Fruit fly (Drosophila melanogaster) whole organism, embryonic: Measurements from ENCODE around the gene sno.

ENCODE experiments used
- ATbp ChIP-seq: fragments of 200-800 bp; sonication (Bioruptor generic); optimal IDR thresholded peaks from 2 replicates; lab custom pipeline; 2017; ENCODE audit warnings: missing biosample characterization, mild to moderate bottlenecking, missing genetic modification characterization, missing genetic modification reagents
- Abd-B ChIP-seq: fragments of 200-800 bp; sonication (Bioruptor generic); optimal IDR thresholded peaks from 2 replicates; lab custom pipeline; 2018; ENCODE audit warnings: missing biosample characterization, mild to moderate bottlenecking, missing genetic modification characterization, moderate library complexity
- B-H2 ChIP-seq: fragments of 200-800 bp; sonication (Bioruptor generic); optimal IDR thresholded peaks from 2 replicates; lab custom pipeline; 2018; ENCODE audit warnings: missing biosample characterization, mild to moderate bottlenecking, missing genetic modification characterization
- C15 ChIP-seq: fragments of 200-800 bp; sonication (Bioruptor generic); IDR thresholded peaks from 3 replicates; pipeline ENCODE4 v1.3.6; 2022; ENCODE audit warnings: missing biosample characterization, missing genetic modification characterization
- CG10209 ChIP-seq: fragments of 200-800 bp; sonication (Bioruptor generic); optimal IDR thresholded peaks from 3 replicates; lab custom pipeline; 2017; ENCODE audit warnings: missing biosample characterization, mild to moderate bottlenecking, missing genetic modification characterization, missing genetic modification reagents
- CG10462 ChIP-seq: fragments of 200-800 bp; sonication (Bioruptor generic); optimal IDR thresholded peaks from 2 replicates; lab custom pipeline; 2016; ENCODE audit warnings: missing biosample characterization, missing genetic modification characterization
- CG10959 ChIP-seq: fragments of 200-800 bp; sonication (Bioruptor generic); IDR thresholded peaks from 2 replicates; pipeline ENCODE4 v1.3.6; 2022; ENCODE audit warnings: missing biosample characterization, missing genetic modification characterization
- CG11398 ChIP-seq: fragments of 200-800 bp; sonication (Bioruptor generic); optimal IDR thresholded peaks from 2 replicates; lab custom pipeline; 2016; ENCODE audit warnings: missing biosample characterization, missing genetic modification characterization
- CG11723 ChIP-seq: fragments of 200-800 bp; sonication (Bioruptor generic); optimal IDR thresholded peaks from 2 replicates; lab custom pipeline; 2017; ENCODE audit warnings: missing biosample characterization, mild to moderate bottlenecking, missing genetic modification characterization
- CG12071 ChIP-seq: fragments of 200-800 bp; sonication (Bioruptor generic); optimal IDR thresholded peaks from 3 replicates; lab custom pipeline; 2018; ENCODE audit warnings: missing biosample characterization, mild to moderate bottlenecking, missing genetic modification characterization
- CG12104 ChIP-seq: fragments of 200-800 bp; sonication (Bioruptor generic); optimal IDR thresholded peaks from 3 replicates; lab custom pipeline; 2016; ENCODE audit warnings: missing biosample characterization, missing genetic modification characterization
- CG12659 ChIP-seq: fragments of 200-800 bp; sonication (Bioruptor generic); optimal IDR thresholded peaks from 3 replicates; lab custom pipeline; 2017; ENCODE audit warnings: mild to moderate bottlenecking, missing biosample characterization, missing genetic modification reagents, missing genetic modification characterization
- CG17186 ChIP-seq: fragments of 200-800 bp; sonication (Bioruptor generic); optimal IDR thresholded peaks from 3 replicates; lab custom pipeline; 2017; ENCODE audit warnings: missing biosample characterization, missing genetic modification reagents, missing genetic modification characterization
- CG17612 ChIP-seq: fragments of 200-800 bp; sonication (Bioruptor generic); IDR thresholded peaks from 2 replicates; pipeline ENCODE4 v1.3.6; 2022; ENCODE audit warnings: missing biosample characterization, missing genetic modification characterization
- CG2712 ChIP-seq: fragments of 200-800 bp; optimal IDR thresholded peaks from 3 replicates; lab custom pipeline; 2019; ENCODE audit warnings: missing biosample characterization, mild to moderate bottlenecking, missing genetic modification characterization, moderate library complexity
- CG31365 ChIP-seq: fragments of 200-800 bp; sonication (Bioruptor generic); optimal IDR thresholded peaks from 2 replicates; lab custom pipeline; 2018; ENCODE audit warnings: missing biosample characterization, mild to moderate bottlenecking, missing genetic modification characterization
- CG32532 ChIP-seq: fragments of 200-800 bp; sonication (Bioruptor generic); IDR thresholded peaks from 2 replicates; pipeline ENCODE4 v1.3.6; 2022; ENCODE audit warnings: missing biosample characterization, missing genetic modification characterization
- CG3281 ChIP-seq: fragments of 200-800 bp; sonication (Bioruptor generic); optimal IDR thresholded peaks from 3 replicates; lab custom pipeline; 2017; ENCODE audit warnings: missing biosample characterization, mild to moderate bottlenecking, missing genetic modification characterization
- CG5953 ChIP-seq: fragments of 200-800 bp; sonication (Bioruptor generic); IDR thresholded peaks from 2 replicates; pipeline ENCODE4 v1.3.6; 2022; ENCODE audit warnings: missing biosample characterization, missing genetic modification characterization
- CG6683 ChIP-seq: fragments of 200-800 bp; sonication (Bioruptor generic); optimal IDR thresholded peaks from 2 replicates; lab custom pipeline; 2017; ENCODE audit warnings: missing biosample characterization, mild to moderate bottlenecking, missing genetic modification characterization, missing genetic modification reagents
- CG7271 ChIP-seq: fragments of 200-800 bp; sonication (Bioruptor generic); optimal IDR thresholded peaks from 2 replicates; lab custom pipeline; 2018; ENCODE audit warnings: missing biosample characterization, mild to moderate bottlenecking, missing genetic modification characterization, moderate library complexity
- CG7556 ChIP-seq: fragments of 200-800 bp; sonication (Bioruptor generic); optimal IDR thresholded peaks from 2 replicates; lab custom pipeline; 2017; ENCODE audit warnings: missing biosample characterization, mild to moderate bottlenecking, missing genetic modification characterization
- D19B ChIP-seq: fragments of 200-800 bp; sonication (Bioruptor generic); optimal IDR thresholded peaks from 2 replicates; lab custom pipeline; 2017; ENCODE audit warnings: missing biosample characterization, mild to moderate bottlenecking, missing genetic modification characterization
- Dad ChIP-seq: fragments of 200-800 bp; sonication (Bioruptor generic); optimal IDR thresholded peaks from 3 replicates; lab custom pipeline; 2016; ENCODE audit warnings: missing biosample characterization, missing genetic modification characterization
- Dip2 ChIP-seq: fragments of 200-800 bp; sonication (Bioruptor generic); IDR thresholded peaks from 2 replicates; pipeline ENCODE4 v1.3.6; 2022; ENCODE audit warnings: missing biosample characterization, missing genetic modification characterization
- Doc2 ChIP-seq: fragments of 200-800 bp; sonication (Bioruptor generic); IDR thresholded peaks from 2 replicates; pipeline ENCODE4 v1.3.6; 2022; ENCODE audit warnings: missing biosample characterization, missing genetic modification characterization
- Dp ChIP-seq: fragments of 200-800 bp; sonication (Bioruptor generic); optimal IDR thresholded peaks from 2 replicates; lab custom pipeline; 2018; ENCODE audit warnings: missing biosample characterization, mild to moderate bottlenecking, missing genetic modification characterization, moderate library complexity
- Drgx ChIP-seq: fragments of 200-800 bp; sonication (Bioruptor generic); IDR thresholded peaks from 2 replicates; pipeline ENCODE4 v1.3.6; 2022; ENCODE audit warnings: missing biosample characterization, missing genetic modification characterization
- Eip74EF ChIP-seq, 2 experiments: fragments of 200-800 bp in 1 of 2; fragments of >200 bp in 1 of 2; sonication (Bioruptor generic) in 1 of 2; optimal IDR thresholded peaks; 2 replicates each; lab custom pipeline; 2017 to 2019; ENCODE audit warnings: missing biosample characterization in 2 of 2, missing genetic modification characterization in 2 of 2, mild to moderate bottlenecking in 1 of 2, moderate library complexity in 1 of 2
- Ets65A ChIP-seq: fragments of 200-800 bp; sonication (Bioruptor generic); peaks from one replicate; lab custom pipeline; 2016; ENCODE audit warnings: missing biosample characterization, missing genetic modification characterization
- Gsc ChIP-seq: fragments of 200-800 bp; sonication (Bioruptor generic); IDR thresholded peaks from 2 replicates; pipeline ENCODE4 v1.3.6; 2022; ENCODE audit warnings: missing biosample characterization, missing genetic modification characterization
- Gug ChIP-seq: fragments of 200-800 bp; sonication (Bioruptor generic); IDR thresholded peaks from 4 replicates; pipeline ENCODE4 v1.3.6; 2022; ENCODE audit warnings: missing biosample characterization, missing genetic modification characterization
- H2.0 ChIP-seq: fragments of 200-800 bp; sonication (Bioruptor generic); IDR thresholded peaks from 2 replicates; pipeline ENCODE4 v1.3.6; 2022; ENCODE audit warnings: missing biosample characterization, missing genetic modification characterization
- Jarid2 ChIP-seq: fragments of 200-800 bp; sonication (Bioruptor generic); optimal IDR thresholded peaks from 3 replicates; lab custom pipeline; 2017; ENCODE audit warnings: mild to moderate bottlenecking, missing biosample characterization, missing genetic modification reagents, missing genetic modification characterization
- Lhr ChIP-seq: fragments of 200-800 bp; sonication (Bioruptor generic); optimal IDR thresholded peaks from 3 replicates; lab custom pipeline; 2017; ENCODE audit warnings: mild to moderate bottlenecking, missing biosample characterization, missing genetic modification reagents, missing genetic modification characterization
- Mes4 ChIP-seq: fragments of 200-800 bp; sonication (Bioruptor generic); optimal IDR thresholded peaks from 2 replicates; lab custom pipeline; 2016; ENCODE audit warnings: missing biosample characterization, missing genetic modification characterization
- Pdp1 ChIP-seq, 2 experiments: fragments of 200-800 bp; sonication (Bioruptor generic); optimal IDR thresholded peaks; 3 replicates each; lab custom pipeline; 2016; ENCODE audit warnings: missing biosample characterization in 2 of 2, missing genetic modification characterization in 2 of 2, mild to moderate bottlenecking in 1 of 2, moderate library complexity in 1 of 2
- Rx ChIP-seq: fragments of 200-800 bp; sonication (Bioruptor generic); IDR thresholded peaks from 2 replicates; pipeline ENCODE4 v1.3.6; 2022; ENCODE audit warnings: missing biosample characterization, missing genetic modification characterization
- Sry-β ChIP-seq: fragments of 200-800 bp; sonication (Bioruptor generic); optimal IDR thresholded peaks from 2 replicates; lab custom pipeline; 2018; ENCODE audit warnings: missing biosample characterization, mild to moderate bottlenecking, missing genetic modification characterization, moderate library complexity
- crp ChIP-seq, 2 experiments: fragments of 200-800 bp; sonication (Bioruptor generic); optimal IDR thresholded peaks; 2 replicates in 1 of 2; 3 replicates in 1 of 2; lab custom pipeline; 2017; ENCODE audit warnings: missing biosample characterization in 2 of 2, missing genetic modification characterization in 2 of 2, mild to moderate bottlenecking in 1 of 2, moderate library complexity in 1 of 2
- dan ChIP-seq: fragments of 200-800 bp; sonication (Bioruptor generic); IDR thresholded peaks from 2 replicates; pipeline ENCODE4 v1.3.6; 2022; ENCODE audit warnings: missing biosample characterization, missing genetic modification characterization
- dmrt99B ChIP-seq: fragments of 200-800 bp; sonication (Bioruptor generic); optimal IDR thresholded peaks from 2 replicates; lab custom pipeline; 2018; ENCODE audit warnings: missing biosample characterization, mild to moderate bottlenecking, missing genetic modification characterization, moderate library complexity
- dysf ChIP-seq: fragments of 200-800 bp; sonication (Bioruptor generic); IDR thresholded peaks from 3 replicates; pipeline ENCODE4 v1.3.6; 2022; ENCODE audit warnings: missing biosample characterization, missing genetic modification characterization
- ftz-f1 ChIP-seq: fragments of 200-800 bp; sonication (Bioruptor generic); optimal IDR thresholded peaks from 2 replicates; lab custom pipeline; 2016; ENCODE audit warnings: missing biosample characterization, missing genetic modification characterization
- hth ChIP-seq: fragments of >200 bp; optimal IDR thresholded peaks from 2 replicates; lab custom pipeline; 2017; ENCODE audit warnings: inconsistent platforms
- mirr ChIP-seq: fragments of 200-800 bp; sonication (Bioruptor generic); optimal IDR thresholded peaks from 3 replicates; lab custom pipeline; 2018; ENCODE audit warnings: missing biosample characterization, mild to moderate bottlenecking, missing genetic modification characterization
- row ChIP-seq: fragments of 200-800 bp; sonication (Bioruptor generic); IDR thresholded peaks from 3 replicates; pipeline ENCODE4 v1.3.6; 2022; ENCODE audit warnings: missing biosample characterization, missing genetic modification characterization
- scrt ChIP-seq: fragments of 200-800 bp; sonication (Bioruptor generic); optimal IDR thresholded peaks from 2 replicates; lab custom pipeline; 2018; ENCODE audit warnings: missing biosample characterization, mild to moderate bottlenecking, missing genetic modification characterization, moderate library complexity
- ttk ChIP-seq: fragments of 200-800 bp; sonication (Bioruptor generic); IDR thresholded peaks from 2 replicates; pipeline ENCODE4 v2.1.2; 2022; ENCODE audit warnings: missing biosample characterization, missing genetic modification characterization
- usp ChIP-seq: fragments of >200 bp; optimal IDR thresholded peaks from 2 replicates; lab custom pipeline; 2017; ENCODE audit warnings: missing biosample characterization, missing genetic modification characterization
- zf30C ChIP-seq: fragments of 200-800 bp; sonication (Bioruptor generic); optimal IDR thresholded peaks from 3 replicates; lab custom pipeline; 2018; ENCODE audit warnings: missing biosample characterization, mild to moderate bottlenecking, missing genetic modification characterization
- zfh1 ChIP-seq: fragments of 200-800 bp; sonication (Bioruptor generic); IDR thresholded peaks from 3 replicates; pipeline ENCODE4 v1.3.6; 2022; ENCODE audit warnings: missing biosample characterization, missing genetic modification characterization

sno gene

dm6 chrX:13256967-13257366 is 45.5 kb upstream of the sno start (continued):
- TF ChIP-seq Gug (GFP tag; lab: Robert Waterston, UW) (no peak), Gsc (GFP tag; lab: Robert Waterston, UW) (no peak), CG17612 (GFP tag; lab: Robert Waterston, UW) (no peak), scrt (GFP tag; lab: Kevin White, UChicago) (peak; percentile 64), Pdp1 (GFP tag; optimal IDR thresholded peaks at IDR 0.05; lab: Kevin White, UChicago) (peak in 1 of 2 experiments; percentile 98), usp (GFP tag; lab: Kevin White, UChicago) (no peak), dmrt99B (tag; lab: Kevin White, UChicago) (no peak), ttk (GFP tag; lab: Robert Waterston, UW) (no peak), CG7556 (GFP tag; lab: Kevin White, UChicago) (no peak), crp (GFP tag; optimal IDR thresholded peaks at IDR 0.05; lab: Kevin White, UChicago) (no peak), zfh1 (GFP tag; lab: Robert Waterston, UW) (no peak), CG10959 (GFP tag; lab: Robert Waterston, UW) (no peak), CG11723 (GFP tag; lab: Kevin White, UChicago) (no peak), row (GFP tag; lab: Robert Waterston, UW) (no peak), Mes4 (GFP tag; lab: Kevin White, UChicago) (no peak), B-H2 (peak; percentile 46), Dip2 (no peak), CG32532 (GFP tag; lab: Robert Waterston, UW) (peak; percentile 24; the same call in 1 of the 2 replicates), CG12104 (no peak), CG17186 (GFP tag; lab: Kevin White, UChicago) (no peak), CG2712 (tag; lab: Kevin White, UChicago) (no peak), CG11398 (no peak), CG5953 (GFP tag; lab: Robert Waterston, UW) (no peak), Sry-β (no peak), CG31365 (tag; lab: Kevin White, UChicago) (peak; percentile 99), dan (GFP tag; lab: Robert Waterston, UW) (no peak), Doc2 (no peak), ftz-f1 (no peak), Abd-B (no peak), Eip74EF (GFP tag; optimal IDR thresholded peaks at IDR 0.05; lab: Kevin White, UChicago) (peak in 1 of 2 experiments; percentile 83), D19B (GFP tag; lab: Kevin White, UChicago) (no peak), dysf (GFP tag; lab: Robert Waterston, UW) (no peak), Lhr (GFP tag; lab: Kevin White, UChicago) (no peak), C15 (GFP tag; lab: Robert Waterston, UW) (no peak), hth (no peak), zf30C (GFP tag; lab: Kevin White, UChicago) (peak; percentile 24), CG7271 (tag; lab: Kevin White, UChicago) (no peak), ATbp (GFP tag; lab: Kevin White, UChicago) (no peak), Jarid2 (peak; percentile 93), Ets65A (GFP tag; lab: Kevin White, UChicago) (no peak), CG12659 (peak; percentile 19), mirr (GFP tag; lab: Kevin White, UChicago) (peak; percentile 53), H2.0 (peak; percentile 30; the same call in 1 of the 2 replicates), Dad (GFP tag; lab: Kevin White, UChicago) (peak; percentile 22), Drgx (GFP tag; lab: Robert Waterston, UW) (no peak; the same call in 1 of the 2 replicates), CG6683 (no peak), CG3281 (GFP tag; lab: Kevin White, UChicago) (peak; percentile 21), CG10209 (GFP tag; lab: Kevin White, UChicago) (no peak), CG12071 (GFP tag; lab: Kevin White, UChicago) (peak; percentile 37), Dp (GFP tag; lab: Kevin White, UChicago) (peak; percentile 41), Rx (GFP tag; lab: Robert Waterston, UW) (0 out of 2 replicates have a peak, but pooled peaks have one; percentile 11), CG10462 (GFP tag; lab: Kevin White, UChicago) (no peak)
